Fruit fly (Drosophila melanogaster) S2 (cell line): Measurements from ENCODE around the gene CG33108.

Experiments
- CG8478 ChIP-seq: fragments of >200 bp; optimal IDR thresholded peaks from 2 replicates; lab custom pipeline; 2018
- CTCF ChIP-seq, 2 experiments: fragments of >200 bp; optimal IDR thresholded peaks; 2 replicates each; lab custom pipeline; 2018

DNA sequence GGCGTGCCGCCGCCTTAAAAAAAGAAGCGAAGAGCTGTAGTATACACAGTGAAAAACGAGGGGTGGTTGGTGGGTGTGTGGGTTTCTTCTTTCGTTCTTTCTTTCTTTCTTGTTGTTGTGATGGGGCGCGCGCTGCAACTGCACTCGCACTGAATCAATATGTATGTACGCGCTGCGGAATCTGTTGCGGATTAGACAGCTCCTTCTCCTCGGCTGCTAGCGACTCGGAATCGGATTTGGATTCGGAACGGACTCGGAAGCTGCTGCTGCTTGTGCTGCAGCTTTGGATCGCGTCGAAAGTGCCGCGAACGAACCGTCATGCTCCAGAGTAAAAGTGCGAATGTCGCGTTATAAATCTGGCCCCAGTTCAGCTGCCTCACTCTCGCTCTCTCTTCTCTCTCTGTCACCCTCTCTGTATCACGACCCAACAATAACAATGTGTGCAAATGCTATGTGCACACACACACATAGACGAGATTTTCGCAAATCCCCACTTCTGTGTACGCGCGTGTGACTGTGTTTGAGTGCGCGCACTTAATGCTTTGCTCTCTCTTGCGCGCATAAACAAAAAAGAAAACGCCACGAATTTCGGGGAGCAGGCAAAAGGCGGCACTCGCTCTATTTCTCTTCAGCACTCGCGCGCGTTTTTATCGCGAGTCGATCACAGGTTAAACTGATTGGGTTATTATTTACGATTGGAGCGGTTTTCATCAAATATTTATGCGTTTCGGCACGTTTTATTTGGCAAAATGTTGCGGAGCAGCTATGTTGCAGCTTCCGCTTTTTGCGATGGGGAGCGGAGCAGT, 35.8 kb downstream of the CG33108 start:
- peak in 1 of 2 experiments; percentile 40 for TF ChIP-seq CTCF (optimal IDR thresholded peaks at IDR 0.05; lab: Kevin White, UChicago)
- no peak for TF ChIP-seq CG8478
